Worm (Caenorhabditis elegans): Measurements from ENCODE around the gene K02A2.5.

DNA sequence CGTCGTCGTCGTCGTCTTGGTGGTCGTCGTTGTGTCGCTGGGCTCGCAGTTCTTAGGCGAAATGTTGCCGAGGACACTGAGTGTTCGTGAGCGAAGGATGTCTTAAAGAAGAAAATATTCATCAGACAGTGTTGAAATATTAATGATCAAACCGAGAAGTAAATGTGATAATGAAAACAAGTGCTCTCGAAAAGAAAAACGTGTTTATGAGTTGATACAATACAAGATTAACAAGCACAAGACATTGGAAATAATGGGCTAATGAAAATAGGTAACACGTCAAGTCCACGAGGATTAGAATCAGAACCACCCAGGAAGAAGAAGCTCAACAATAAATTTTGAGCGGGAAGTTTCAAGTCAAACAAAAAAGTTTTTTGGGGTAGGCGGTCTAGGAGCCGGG lies at the start of gene K02A2.5:
- TF ChIP-seq dve-1 (tag; optimal IDR thresholded peaks at IDR 0.05): no peak
- no peak for TF ChIP-seq sox-4 (tag; optimal IDR thresholded peaks at IDR 0.05)
- no peak for TF ChIP-seq nhr-232 (tag; optimal IDR thresholded peaks at IDR 0.05)
- no peak for TF ChIP-seq nfya-1 (tag; optimal IDR thresholded peaks at IDR 0.05)
- no peak for TF ChIP-seq ceh-31 (tag; optimal IDR thresholded peaks at IDR 0.05)
- TF ChIP-seq zip-5 (tag; optimal IDR thresholded peaks at IDR 0.05): no peak
- TF ChIP-seq fkh-10 (GFP tag; optimal IDR thresholded peaks at IDR 0.05): no peak
- TF ChIP-seq nhr-11 (tag; optimal IDR thresholded peaks at IDR 0.05): no peak

Measured in whole organism, late embryonic.